Worm (Caenorhabditis elegans): ENCODE results near the gene C07B5.3.

DNA sequence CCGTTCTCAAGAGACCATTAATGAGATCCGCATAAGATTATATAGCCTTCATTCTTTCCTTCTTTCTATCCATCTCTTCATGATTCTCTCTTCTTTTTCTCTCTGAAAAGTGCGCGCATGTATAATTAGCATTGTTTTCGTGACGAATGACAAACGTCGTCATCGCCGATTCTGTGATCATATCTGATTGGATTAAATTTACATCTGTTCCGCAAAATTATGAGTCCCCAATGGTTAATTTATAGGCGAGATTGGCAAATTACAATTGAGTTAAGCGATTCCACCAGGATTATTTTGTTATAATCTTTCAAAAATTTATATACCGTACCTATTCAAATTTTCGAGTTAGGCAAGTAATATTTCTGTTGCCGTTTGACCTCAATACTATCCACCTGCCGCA, 18.8 kb downstream of the C07B5.3 start:
- TF ChIP-seq cog-1 (tag; optimal IDR thresholded peaks at IDR 0.05) (no peak), ref-1 (GFP tag; conservative IDR thresholded peaks at IDR 0.05) (no peak), klf-2 (GFP tag; conservative IDR thresholded peaks at IDR 0.05) (no peak), med-1 (GFP tag; optimal IDR thresholded peaks at IDR 0.05; ENCODE audit: insufficient read depth) (no peak), ztf-23 (GFP tag; IDR thresholded peaks at IDR 0.05) (no peak), ztf-29 (GFP tag; IDR thresholded peaks at IDR 0.05) (no peak), flt-1 (GFP tag; IDR thresholded peaks at IDR 0.05) (no peak), T22C8.4 (GFP tag; IDR thresholded peaks at IDR 0.05) (no peak), tab-1 (GFP tag; IDR thresholded peaks at IDR 0.05) (no peak)
